Worm (Caenorhabditis elegans) whole organism, L4 larva: ENCODE measurements around the gene sng-1.

Experiments used
- F26F4.8 ChIP-seq: fragments of 200-800 bp; sonication (Bioruptor generic); conservative IDR thresholded peaks from 2 replicates; pipeline ENCODE4 v1.3.6; 2022; ENCODE audit warnings: missing genetic modification characterization, missing compliant biosample characterization
- mdl-1 ChIP-seq, 2 experiments: fragments of 150-350 bp in 1 of 2; sonication (generic microtip) in 1 of 2; optimal IDR thresholded peaks; 2 replicates each; lab custom pipeline; 2014 to 2017; ENCODE audit warnings: missing biosample characterization in 2 of 2, missing genetic modification characterization in 2 of 2
- mdt-29 ChIP-seq: fragments of 200-800 bp; sonication (Bioruptor generic); IDR thresholded peaks from 2 replicates; pipeline ENCODE4 v1.3.6; 2022; ENCODE audit warnings: missing genetic modification reagents, missing genetic modification characterization, missing compliant biosample characterization
- mep-1 ChIP-seq: fragments of 150-350 bp; sonication (generic microtip); optimal IDR thresholded peaks from 3 replicates; lab custom pipeline; 2014; ENCODE audit warnings: missing biosample characterization, missing genetic modification characterization
- nhr-237 ChIP-seq: sonication (generic microtip); optimal IDR thresholded peaks from 2 replicates; lab custom pipeline; 2017; ENCODE audit warnings: missing biosample characterization, missing genetic modification characterization
- zip-11 ChIP-seq: fragments of 200-800 bp; sonication (Bioruptor generic); IDR thresholded peaks from 2 replicates; pipeline ENCODE4 v1.3.6; 2022; ENCODE audit warnings: missing genetic modification characterization, missing compliant biosample characterization

- TF ChIP-seq zip-11 (GFP tag; lab: Robert Waterston, UW) (no peak), F26F4.8 (no peak), nhr-237 (tag; lab: Kevin White, UChicago) (no peak), mdt-29 (GFP tag; lab: Robert Waterston, UW) (no peak), mdl-1 (tag; optimal IDR thresholded peaks at IDR 0.05; lab: Kevin White, UChicago) (no peak), mep-1 (peak; percentile 37)
Observed at ce11 chrX:7326967-7327651, at the start of gene sng-1.
